Worm (Caenorhabditis elegans) whole organism, L3 larva: ENCODE results near the gene gln-5.

Experiments used
- R02D3.7 ChIP-seq: fragments of 150-350 bp; optimal IDR thresholded peaks from 2 replicates; lab custom pipeline; 2014; ENCODE audit warnings: missing biosample characterization, missing genetic modification characterization
- ZK546.5 ChIP-seq: sonication (generic microtip); optimal IDR thresholded peaks from 2 replicates; lab custom pipeline; 2017; ENCODE audit warnings: missing biosample characterization, missing genetic modification characterization
- ama-1 ChIP-seq: fragments of 150-350 bp; optimal IDR thresholded peaks from 2 replicates; lab custom pipeline; 2018
- ceh-16 ChIP-seq: sonication (generic microtip); optimal IDR thresholded peaks from 2 replicates; lab custom pipeline; 2017; ENCODE audit warnings: missing biosample characterization, missing genetic modification characterization
- ceh-28 ChIP-seq: fragments of 150-350 bp; optimal IDR thresholded peaks from 2 replicates; lab custom pipeline; 2014; ENCODE audit warnings: missing biosample characterization, missing genetic modification reagents, missing genetic modification characterization
- ceh-82 ChIP-seq: fragments of 150-350 bp; optimal IDR thresholded peaks from 2 replicates; lab custom pipeline; 2014; ENCODE audit warnings: missing biosample characterization, missing genetic modification characterization
- ceh-9 ChIP-seq: sonication (generic microtip); optimal IDR thresholded peaks from 2 replicates; lab custom pipeline; 2018; ENCODE audit warnings: missing biosample characterization, missing genetic modification characterization
- daf-12 ChIP-seq: fragments of 150-350 bp; optimal IDR thresholded peaks from 2 replicates; lab custom pipeline; 2014; ENCODE audit warnings: missing biosample characterization, missing genetic modification reagents, missing genetic modification characterization
- egl-27 ChIP-seq: sonication (generic microtip); optimal IDR thresholded peaks from 4 replicates; lab custom pipeline; 2017; ENCODE audit warnings: missing biosample characterization, missing genetic modification reagents, missing genetic modification characterization
- egl-5 ChIP-seq: fragments of 150-350 bp; optimal IDR thresholded peaks from 2 replicates; lab custom pipeline; 2017; ENCODE audit warnings: missing biosample characterization, missing genetic modification reagents, missing genetic modification characterization, inconsistent platforms
- elt-1 ChIP-seq: fragments of 150-350 bp; optimal IDR thresholded peaks from 2 replicates; lab custom pipeline; 2014; ENCODE audit warnings: missing biosample characterization, missing genetic modification characterization
- elt-2 ChIP-seq: sonication (generic microtip); optimal IDR thresholded peaks from 2 replicates; lab custom pipeline; 2016; ENCODE audit warnings: missing genetic modification reagents, mild to moderate bottlenecking, missing genetic modification characterization, missing compliant biosample characterization
- elt-3 ChIP-seq, 3 experiments: fragments of 150-350 bp in 1 of 3; sonication (generic microtip) in 2 of 3; optimal IDR thresholded peaks; 2 replicates in 2 of 3; 4 replicates in 1 of 3; lab custom pipeline; 2014 to 2017; ENCODE audit warnings: missing biosample characterization in 3 of 3, missing genetic modification characterization in 3 of 3
- fkh-10 ChIP-seq: sonication (generic microtip); optimal IDR thresholded peaks from 2 replicates; lab custom pipeline; 2017; ENCODE audit warnings: missing biosample characterization, missing genetic modification reagents, missing genetic modification characterization
- fkh-2 ChIP-seq: fragments of 150-350 bp; optimal IDR thresholded peaks from 2 replicates; lab custom pipeline; 2014; ENCODE audit warnings: missing biosample characterization, missing genetic modification reagents, missing genetic modification characterization
- fos-1 ChIP-seq: fragments of 150-350 bp; optimal IDR thresholded peaks from 2 replicates; lab custom pipeline; 2014; ENCODE audit warnings: missing biosample characterization, missing genetic modification characterization
- hmg-11 ChIP-seq: sonication (generic microtip); optimal IDR thresholded peaks from 2 replicates; lab custom pipeline; 2016; ENCODE audit warnings: missing genetic modification characterization, missing compliant biosample characterization
- jun-1 ChIP-seq: fragments of 150-350 bp; optimal IDR thresholded peaks from 2 replicates; lab custom pipeline; 2014; ENCODE audit warnings: missing biosample characterization, missing genetic modification reagents, missing genetic modification characterization
- lin-15B ChIP-seq: fragments of 150-350 bp; optimal IDR thresholded peaks from 2 replicates; lab custom pipeline; 2014; ENCODE audit warnings: missing biosample characterization, missing genetic modification characterization
- lin-39 ChIP-seq: fragments of 150-350 bp; optimal IDR thresholded peaks from 2 replicates; lab custom pipeline; 2018; ENCODE audit warnings: missing biosample characterization, missing genetic modification reagents, missing genetic modification characterization
- lsy-12 ChIP-seq: sonication (generic microtip); optimal IDR thresholded peaks from 2 replicates; lab custom pipeline; 2016; ENCODE audit warnings: mild to moderate bottlenecking, missing genetic modification characterization, missing compliant biosample characterization
- mdl-1 ChIP-seq: fragments of 150-350 bp; optimal IDR thresholded peaks from 2 replicates; lab custom pipeline; 2014; ENCODE audit warnings: missing biosample characterization, missing genetic modification characterization
- mml-1 ChIP-seq: fragments of 150-350 bp; sonication (generic microtip); optimal IDR thresholded peaks from 3 replicates; lab custom pipeline; 2014; ENCODE audit warnings: missing biosample characterization, missing genetic modification characterization
- nhr-11 ChIP-seq: fragments of 150-350 bp; optimal IDR thresholded peaks from 2 replicates; lab custom pipeline; 2014; ENCODE audit warnings: missing biosample characterization, missing genetic modification characterization
- nhr-12 ChIP-seq: fragments of 150-350 bp; optimal IDR thresholded peaks from 2 replicates; lab custom pipeline; 2014; ENCODE audit warnings: missing biosample characterization, missing genetic modification characterization
- nhr-23 ChIP-seq: fragments of 150-350 bp; optimal IDR thresholded peaks from 2 replicates; lab custom pipeline; 2014; ENCODE audit warnings: missing biosample characterization, missing genetic modification reagents, missing genetic modification characterization
- nhr-237 ChIP-seq: fragments of 150-350 bp; optimal IDR thresholded peaks from 2 replicates; lab custom pipeline; 2014; ENCODE audit warnings: missing biosample characterization, missing genetic modification characterization
- nhr-25 ChIP-seq: sonication (generic microtip); optimal IDR thresholded peaks from 2 replicates; lab custom pipeline; 2017; ENCODE audit warnings: missing biosample characterization, missing genetic modification characterization
- nhr-28 ChIP-seq: fragments of 150-350 bp; optimal IDR thresholded peaks from 2 replicates; lab custom pipeline; 2014; ENCODE audit warnings: missing biosample characterization, missing genetic modification characterization
- nhr-43 ChIP-seq: sonication (generic microtip); optimal IDR thresholded peaks from 2 replicates; lab custom pipeline; 2016; ENCODE audit warnings: mild to moderate bottlenecking, missing genetic modification characterization, missing compliant biosample characterization; ENCODE audit not compliant: poor library complexity, severe bottlenecking
- nhr-67 ChIP-seq: fragments of 150-350 bp; optimal IDR thresholded peaks from 2 replicates; lab custom pipeline; 2014; ENCODE audit warnings: missing biosample characterization, missing genetic modification characterization
- nhr-77 ChIP-seq: fragments of 150-350 bp; optimal IDR thresholded peaks from 2 replicates; lab custom pipeline; 2014; ENCODE audit warnings: missing biosample characterization, missing genetic modification characterization
- pha-4 ChIP-seq: fragments of 150-350 bp; optimal IDR thresholded peaks from 2 replicates; lab custom pipeline; 2014; ENCODE audit warnings: missing biosample characterization, missing genetic modification reagents, missing genetic modification characterization
- pqm-1 ChIP-seq: fragments of 150-350 bp; optimal IDR thresholded peaks from 2 replicates; lab custom pipeline; 2017; ENCODE audit warnings: missing biosample characterization, missing genetic modification characterization, inconsistent platforms
- sea-2 ChIP-seq: fragments of 150-350 bp; sonication (generic microtip); optimal IDR thresholded peaks from 4 replicates; lab custom pipeline; 2014; ENCODE audit warnings: missing biosample characterization, missing genetic modification reagents, missing genetic modification characterization
- skn-1 ChIP-seq: fragments of 150-350 bp; optimal IDR thresholded peaks from 2 replicates; lab custom pipeline; 2014; ENCODE audit warnings: missing biosample characterization, missing genetic modification characterization
- snpc-4 ChIP-seq: fragments of 150-350 bp; optimal IDR thresholded peaks from 2 replicates; lab custom pipeline; 2014; ENCODE audit warnings: missing biosample characterization, missing genetic modification characterization
- tbx-2 ChIP-seq: sonication (generic microtip); optimal IDR thresholded peaks from 2 replicates; lab custom pipeline; 2016; ENCODE audit warnings: mild to moderate bottlenecking, missing genetic modification characterization, missing compliant biosample characterization
- unc-39 ChIP-seq: sonication (generic microtip); optimal IDR thresholded peaks from 4 replicates; lab custom pipeline; 2017; ENCODE audit warnings: missing biosample characterization, missing genetic modification characterization
- unc-62 ChIP-seq: fragments of 150-350 bp; sonication (generic microtip); optimal IDR thresholded peaks from 4 replicates; lab custom pipeline; 2014; ENCODE audit warnings: missing biosample characterization, missing genetic modification reagents, missing genetic modification characterization
- zag-1 ChIP-seq: fragments of 150-350 bp; optimal IDR thresholded peaks from 2 replicates; lab custom pipeline; 2014; ENCODE audit warnings: missing biosample characterization, missing genetic modification characterization
- ztf-11 ChIP-seq: fragments of 150-350 bp; optimal IDR thresholded peaks from 2 replicates; lab custom pipeline; 2014; ENCODE audit warnings: missing biosample characterization, missing genetic modification characterization
- ztf-4 ChIP-seq: fragments of 150-350 bp; optimal IDR thresholded peaks from 2 replicates; lab custom pipeline; 2014; ENCODE audit warnings: missing biosample characterization, missing genetic modification characterization

The gln-5 gene

DNA sequence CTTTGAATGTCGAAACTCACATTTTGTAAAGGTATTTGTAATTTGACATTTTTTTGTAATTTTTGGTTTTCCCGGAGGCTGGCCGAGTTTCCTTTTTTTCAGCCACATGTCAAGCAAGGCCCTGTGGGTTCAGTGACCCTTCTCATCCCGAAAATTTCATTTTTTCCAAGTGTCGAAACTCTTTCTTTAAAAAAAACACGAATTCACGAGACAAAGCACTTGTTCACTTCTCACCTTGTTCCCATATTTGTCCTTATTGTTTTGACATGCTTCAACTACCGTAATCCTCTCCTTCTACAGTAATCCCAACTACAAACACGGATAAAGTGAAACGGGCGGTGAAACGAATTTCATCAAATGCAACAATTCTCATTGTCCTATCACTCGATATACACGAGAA lies 1.8 kb upstream of the gln-5 start, which contains the start of gene lhfp-4:
lhfp-4 (plus strand) TSS at position 301 of the 400 bp plus-strand sequence.
- TF ChIP-seq ztf-11 (tag; lab: Kevin White, UChicago) = no peak
- TF ChIP-seq lin-15B (tag; lab: Kevin White, UChicago) = no peak
- TF ChIP-seq ZK546.5 = no peak
- TF ChIP-seq fos-1 (tag; lab: Kevin White, UChicago) = no peak
- no peak for TF ChIP-seq daf-12 (tag; lab: Kevin White, UChicago)
- TF ChIP-seq elt-3 (tag; optimal IDR thresholded peaks at IDR 0.05; lab: Kevin White, UChicago) = no peak
- no peak for TF ChIP-seq jun-1 (tag; lab: Kevin White, UChicago)
- TF ChIP-seq ceh-28 = no peak
- no peak for TF ChIP-seq tbx-2 (tag; lab: Kevin White, UChicago)
- TF ChIP-seq ceh-9 (tag; lab: Kevin White, UChicago) = no peak
- TF ChIP-seq pqm-1 (tag; lab: Kevin White, UChicago) = no peak
- no peak for TF ChIP-seq ama-1 (lab: Kevin White, UChicago)
- no peak for TF ChIP-seq ceh-82 (tag; lab: Kevin White, UChicago)
- TF ChIP-seq egl-27 = no peak
- no peak for TF ChIP-seq pha-4 (tag; lab: Kevin White, UChicago)
- TF ChIP-seq unc-39 (tag; lab: Kevin White, UChicago) = no peak

DNA sequence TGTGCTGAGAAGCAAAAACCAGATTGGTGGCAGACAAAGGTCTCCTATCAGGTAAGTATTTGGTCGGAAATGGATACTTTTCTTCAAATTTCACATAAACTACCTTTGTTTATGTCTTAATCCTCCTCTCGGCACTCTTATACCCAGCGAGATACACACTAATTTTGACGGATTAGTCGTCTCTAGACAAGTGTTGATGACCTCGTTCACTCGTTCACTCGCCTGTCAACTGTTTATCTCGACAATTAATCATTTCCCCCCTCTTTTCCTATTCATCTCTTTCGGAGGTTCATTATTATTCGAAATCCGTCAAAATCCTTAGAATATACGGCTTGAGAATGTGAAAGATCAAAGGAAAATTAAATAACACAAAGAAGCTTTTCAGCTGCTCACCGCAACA lies 3.8 kb downstream of the gln-5 start:
- TF ChIP-seq ceh-16 = no peak
- no peak for TF ChIP-seq snpc-4
- TF ChIP-seq nhr-25 (tag; lab: Kevin White, UChicago) = peak; percentile 25
- no peak for TF ChIP-seq lin-39 (tag; lab: Kevin White, UChicago)
- TF ChIP-seq fkh-10 = no peak

ce11 chrIV:17269042-17269441 lies 4.4 kb downstream of the gln-5 start, which contains the start of gene atgp-1:
Gene atgp-1 (plus strand): TSS chrIV:17269342.
- TF ChIP-seq zag-1 (tag; lab: Kevin White, UChicago) (no peak), ceh-82 (tag; lab: Kevin White, UChicago) (no peak), daf-12 (tag; lab: Kevin White, UChicago) (no peak), ZK546.5 (no peak), jun-1 (tag; lab: Kevin White, UChicago) (no peak), ceh-16 (no peak), mdl-1 (tag; lab: Kevin White, UChicago) (no peak), lin-15B (tag; lab: Kevin White, UChicago) (no peak), ceh-28 (no peak), elt-2 (no peak), fkh-2 (tag; lab: Kevin White, UChicago) (no peak), elt-1 (tag; lab: Kevin White, UChicago) (no peak), pqm-1 (tag; lab: Kevin White, UChicago) (no peak), egl-27 (no peak), R02D3.7 (tag; lab: Kevin White, UChicago) (no peak), tbx-2 (tag; lab: Kevin White, UChicago) (no peak), nhr-43 (tag; lab: Kevin White, UChicago) (no peak), fkh-10 (no peak)

- no peak for TF ChIP-seq elt-3 (tag; optimal IDR thresholded peaks at IDR 0.05; lab: Kevin White, UChicago)
- no peak for TF ChIP-seq ceh-82 (tag; lab: Kevin White, UChicago)
- TF ChIP-seq snpc-4 = peak; percentile 28
- TF ChIP-seq ztf-11 (tag; lab: Kevin White, UChicago) = no peak
- no peak for TF ChIP-seq ceh-28
- no peak for TF ChIP-seq fkh-10
- TF ChIP-seq nhr-25 (tag; lab: Kevin White, UChicago) = no peak
- TF ChIP-seq ceh-16 = no peak
- peak; percentile 15 for TF ChIP-seq elt-2
- TF ChIP-seq nhr-67 = no peak
- TF ChIP-seq ztf-4 = no peak
- TF ChIP-seq fkh-2 (tag; lab: Kevin White, UChicago) = no peak
- peak; percentile 67 for TF ChIP-seq lin-39 (tag; lab: Kevin White, UChicago)
- TF ChIP-seq ama-1 (lab: Kevin White, UChicago) = no peak
- no peak for TF ChIP-seq nhr-77 (tag; lab: Kevin White, UChicago)
- TF ChIP-seq unc-39 (tag; lab: Kevin White, UChicago) = no peak
- no peak for TF ChIP-seq sea-2 (GFP tag; lab: Kevin White, UChicago)
- TF ChIP-seq pqm-1 (tag; lab: Kevin White, UChicago) = peak; percentile 4
- no peak for TF ChIP-seq fos-1 (tag; lab: Kevin White, UChicago)
- no peak for TF ChIP-seq skn-1 (tag; lab: Kevin White, UChicago)
- no peak for TF ChIP-seq daf-12 (tag; lab: Kevin White, UChicago)
- TF ChIP-seq nhr-11 (tag; lab: Kevin White, UChicago) = no peak
- no peak for TF ChIP-seq nhr-28 (tag; lab: Kevin White, UChicago)
- TF ChIP-seq R02D3.7 (tag; lab: Kevin White, UChicago) = no peak
- TF ChIP-seq mml-1 (tag; lab: Kevin White, UChicago) = no peak
- no peak for TF ChIP-seq elt-1 (tag; lab: Kevin White, UChicago)
- TF ChIP-seq ceh-9 (tag; lab: Kevin White, UChicago) = no peak
- no peak for TF ChIP-seq nhr-12
- TF ChIP-seq nhr-237 (tag; lab: Kevin White, UChicago) = no peak
- no peak for TF ChIP-seq nhr-43 (tag; lab: Kevin White, UChicago)
- no peak for TF ChIP-seq mdl-1 (tag; lab: Kevin White, UChicago)
- TF ChIP-seq ZK546.5 = no peak
- TF ChIP-seq hmg-11 = peak; percentile 90
- TF ChIP-seq nhr-23 = peak; percentile 42
- no peak for TF ChIP-seq egl-27
- no peak for TF ChIP-seq jun-1 (tag; lab: Kevin White, UChicago)
- TF ChIP-seq lin-15B (tag; lab: Kevin White, UChicago) = peak; percentile 5
- TF ChIP-seq unc-62 (GFP tag; lab: Kevin White, UChicago) = no peak
- TF ChIP-seq lsy-12 (tag; lab: Kevin White, UChicago) = no peak
- peak; percentile 93 for TF ChIP-seq egl-5 (tag; lab: Kevin White, UChicago)
These were observed 4.8 kb downstream of the gln-5 start for ce11 chrIV:17268628-17269027.
